Fruit fly (Drosophila melanogaster) whole organism, embryonic: Measurements from ENCODE around the gene tex.

ENCODE experiments used
- BtbVII ChIP-seq: fragments of 200-800 bp; sonication (Bioruptor generic); optimal IDR thresholded peaks from 3 replicates; lab custom pipeline; 2017; ENCODE audit warnings: missing biosample characterization, mild to moderate bottlenecking, missing genetic modification characterization
- CG10147 ChIP-seq: fragments of 200-800 bp; sonication (Bioruptor generic); optimal IDR thresholded peaks from 2 replicates; lab custom pipeline; 2019; ENCODE audit warnings: missing biosample characterization, mild to moderate bottlenecking, missing genetic modification characterization, moderate library complexity
- CG1024 ChIP-seq: fragments of 200-800 bp; sonication (Bioruptor generic); IDR thresholded peaks from 2 replicates; pipeline ENCODE4 v1.3.6; 2022; ENCODE audit warnings: missing biosample characterization, missing genetic modification characterization
- CG11456 ChIP-seq: fragments of 200-800 bp; sonication (Bioruptor generic); IDR thresholded peaks from 3 replicates; pipeline ENCODE4 v1.3.6; 2022; ENCODE audit warnings: missing biosample characterization, missing genetic modification characterization
- CG11560 ChIP-seq: fragments of 200-800 bp; sonication (Bioruptor generic); IDR thresholded peaks from 3 replicates; pipeline ENCODE4 v1.3.6; 2022; ENCODE audit warnings: missing biosample characterization, missing genetic modification characterization
- CG13287 ChIP-seq: fragments of 200-800 bp; sonication (Bioruptor generic); IDR thresholded peaks from 2 replicates; pipeline ENCODE4 v1.3.6; 2022; ENCODE audit warnings: missing biosample characterization, missing genetic modification characterization; ENCODE audit not compliant: partially characterized antibody
- CG13424 ChIP-seq: fragments of 200-800 bp; sonication (Bioruptor generic); optimal IDR thresholded peaks from 2 replicates; lab custom pipeline; 2019; ENCODE audit warnings: missing biosample characterization, mild to moderate bottlenecking, missing genetic modification characterization, moderate library complexity
- CG14441 ChIP-seq: fragments of 200-800 bp; sonication (Bioruptor generic); IDR thresholded peaks from 2 replicates; pipeline ENCODE4 v1.3.6; 2022; ENCODE audit warnings: missing biosample characterization, missing genetic modification characterization
- CG16779 ChIP-seq: fragments of 200-800 bp; sonication (Bioruptor generic); IDR thresholded peaks from 2 replicates; pipeline ENCODE4 v1.3.6; 2022; ENCODE audit warnings: missing biosample characterization, missing genetic modification characterization
- CG17359 ChIP-seq: fragments of 200-800 bp; sonication (Bioruptor generic); optimal IDR thresholded peaks from 3 replicates; lab custom pipeline; 2018; ENCODE audit warnings: missing biosample characterization, mild to moderate bottlenecking, missing genetic modification characterization, moderate library complexity
- CG2678 ChIP-seq: fragments of 200-800 bp; sonication (Bioruptor generic); optimal IDR thresholded peaks from 3 replicates; lab custom pipeline; 2019; ENCODE audit warnings: missing biosample characterization, mild to moderate bottlenecking, missing genetic modification characterization, moderate library complexity
- CG31441 ChIP-seq: fragments of 200-800 bp; sonication (Bioruptor generic); IDR thresholded peaks from 2 replicates; pipeline ENCODE4 v1.3.6; 2022; ENCODE audit warnings: missing biosample characterization, missing genetic modification characterization
- CG34376 ChIP-seq: fragments of 200-800 bp; sonication (Bioruptor generic); optimal IDR thresholded peaks from 2 replicates; lab custom pipeline; 2018; ENCODE audit warnings: missing biosample characterization, mild to moderate bottlenecking, missing genetic modification characterization
- CG3838 ChIP-seq: fragments of 200-800 bp; sonication (Bioruptor generic); optimal IDR thresholded peaks from 3 replicates; lab custom pipeline; 2016; ENCODE audit warnings: missing biosample characterization, missing genetic modification characterization
- CG4328 ChIP-seq: fragments of 200-800 bp; sonication (Bioruptor generic); optimal IDR thresholded peaks from 3 replicates; lab custom pipeline; 2017; ENCODE audit warnings: missing biosample characterization, missing genetic modification reagents, missing genetic modification characterization
- CG4404 ChIP-seq: fragments of 200-800 bp; sonication (Bioruptor generic); IDR thresholded peaks from 2 replicates; pipeline ENCODE4 v1.3.6; 2022; ENCODE audit warnings: missing biosample characterization, missing genetic modification characterization
- CG7556 ChIP-seq: fragments of 200-800 bp; sonication (Bioruptor generic); optimal IDR thresholded peaks from 2 replicates; lab custom pipeline; 2017; ENCODE audit warnings: missing biosample characterization, mild to moderate bottlenecking, missing genetic modification characterization
- CG8290 ChIP-seq, 3 experiments: fragments of 200-800 bp; sonication (Bioruptor generic); optimal IDR thresholded peaks; 2 replicates each; lab custom pipeline; 2016 to 2019; ENCODE audit warnings: missing biosample characterization in 3 of 3, missing genetic modification characterization in 3 of 3, mild to moderate bottlenecking in 2 of 3, moderate library complexity in 1 of 3
- Dfd ChIP-seq, 2 experiments: fragments of >200 bp; optimal IDR thresholded peaks; 2 replicates each; lab custom pipeline; 2017; ENCODE audit warnings: missing biosample characterization in 2 of 2, missing genetic modification characterization in 2 of 2
- Fer1 ChIP-seq: fragments of 200-800 bp; sonication (Bioruptor generic); optimal IDR thresholded peaks from 2 replicates; lab custom pipeline; 2017; ENCODE audit warnings: missing biosample characterization, mild to moderate bottlenecking, missing genetic modification characterization
- H2.0 ChIP-seq: fragments of 200-800 bp; sonication (Bioruptor generic); IDR thresholded peaks from 2 replicates; pipeline ENCODE4 v1.3.6; 2022; ENCODE audit warnings: missing biosample characterization, missing genetic modification characterization
- HHEX ChIP-seq: fragments of 200-800 bp; sonication (Bioruptor generic); optimal IDR thresholded peaks from 3 replicates; lab custom pipeline; 2017; ENCODE audit warnings: missing biosample characterization, mild to moderate bottlenecking, missing genetic modification characterization, missing genetic modification reagents
- Hand ChIP-seq: fragments of 200-800 bp; sonication (Bioruptor generic); optimal IDR thresholded peaks from 2 replicates; lab custom pipeline; 2017; ENCODE audit warnings: mild to moderate bottlenecking, missing biosample characterization, missing genetic modification reagents, missing genetic modification characterization
- Hr39 ChIP-seq: fragments of >200 bp; optimal IDR thresholded peaks from 2 replicates; lab custom pipeline; 2017
- Hsf ChIP-seq: fragments of 200-800 bp; sonication (Bioruptor generic); optimal IDR thresholded peaks from 3 replicates; lab custom pipeline; 2016; ENCODE audit warnings: missing biosample characterization, missing genetic modification characterization
- Jarid2 ChIP-seq: fragments of 200-800 bp; sonication (Bioruptor generic); optimal IDR thresholded peaks from 3 replicates; lab custom pipeline; 2017; ENCODE audit warnings: mild to moderate bottlenecking, missing biosample characterization, missing genetic modification reagents, missing genetic modification characterization
- NC2β ChIP-seq: fragments of 200-800 bp; sonication (Bioruptor generic); optimal IDR thresholded peaks from 2 replicates; lab custom pipeline; 2016; ENCODE audit warnings: missing biosample characterization, missing genetic modification characterization
- NK7.1 ChIP-seq: fragments of 200-800 bp; sonication (Bioruptor generic); optimal IDR thresholded peaks from 3 replicates; lab custom pipeline; 2016; ENCODE audit warnings: missing biosample characterization, missing genetic modification characterization
- Sry-β ChIP-seq: fragments of 200-800 bp; sonication (Bioruptor generic); optimal IDR thresholded peaks from 2 replicates; lab custom pipeline; 2018; ENCODE audit warnings: missing biosample characterization, mild to moderate bottlenecking, missing genetic modification characterization, moderate library complexity
- Taf1 ChIP-seq: fragments of 200-800 bp; sonication (Bioruptor generic); IDR thresholded peaks from 2 replicates; pipeline ENCODE4 v1.3.6; 2022; ENCODE audit warnings: missing biosample characterization, missing genetic modification characterization
- Xbp1 ChIP-seq: fragments of 200-800 bp; sonication (Bioruptor generic); optimal IDR thresholded peaks from 3 replicates; lab custom pipeline; 2016; ENCODE audit warnings: missing biosample characterization, mild to moderate bottlenecking, missing genetic modification characterization
- ac ChIP-seq: fragments of 200-800 bp; sonication (Bioruptor generic); optimal IDR thresholded peaks from 3 replicates; lab custom pipeline; 2017; ENCODE audit warnings: missing biosample characterization, mild to moderate bottlenecking, missing genetic modification characterization
- bigmax ChIP-seq: fragments of 200-800 bp; sonication (Bioruptor generic); optimal IDR thresholded peaks from 2 replicates; lab custom pipeline; 2018; ENCODE audit warnings: missing biosample characterization, mild to moderate bottlenecking, missing genetic modification characterization
- br ChIP-seq: fragments of >200 bp; optimal IDR thresholded peaks from 2 replicates; lab custom pipeline; 2017
- dmrt99B ChIP-seq: fragments of 200-800 bp; sonication (Bioruptor generic); optimal IDR thresholded peaks from 2 replicates; lab custom pipeline; 2018; ENCODE audit warnings: missing biosample characterization, mild to moderate bottlenecking, missing genetic modification characterization, moderate library complexity
- ewg ChIP-seq: fragments of 200-800 bp; sonication (Bioruptor generic); optimal IDR thresholded peaks from 3 replicates; lab custom pipeline; 2017; ENCODE audit warnings: mild to moderate bottlenecking, missing biosample characterization, missing genetic modification reagents, missing genetic modification characterization
- exex ChIP-seq: fragments of 200-800 bp; sonication (Bioruptor generic); optimal IDR thresholded peaks from 4 replicates; lab custom pipeline; 2018; ENCODE audit warnings: missing biosample characterization, mild to moderate bottlenecking, missing genetic modification characterization, moderate library complexity
- eyg ChIP-seq: fragments of 200-800 bp; sonication (Bioruptor generic); optimal IDR thresholded peaks from 3 replicates; lab custom pipeline; 2016; ENCODE audit warnings: missing biosample characterization, missing genetic modification characterization
- grau ChIP-seq: fragments of 200-800 bp; optimal IDR thresholded peaks from 3 replicates; lab custom pipeline; 2019; ENCODE audit warnings: missing biosample characterization, mild to moderate bottlenecking, missing genetic modification characterization, moderate library complexity
- grn ChIP-seq: fragments of 200-800 bp; sonication (Bioruptor generic); optimal IDR thresholded peaks from 3 replicates; lab custom pipeline; 2017; ENCODE audit warnings: missing biosample characterization, missing genetic modification characterization
- jigr1 ChIP-seq: fragments of 200-800 bp; sonication (Bioruptor generic); IDR thresholded peaks from 3 replicates; pipeline ENCODE4 v1.3.6; 2022; ENCODE audit warnings: missing biosample characterization, missing genetic modification characterization
- nerfin-1 ChIP-seq: fragments of 200-800 bp; sonication (Bioruptor generic); optimal IDR thresholded peaks from 3 replicates; lab custom pipeline; 2019; ENCODE audit warnings: missing biosample characterization, mild to moderate bottlenecking, missing genetic modification characterization, moderate library complexity
- nerfin-2 ChIP-seq: fragments of 200-800 bp; sonication (Bioruptor generic); IDR thresholded peaks from 2 replicates; pipeline ENCODE4 v1.3.6; 2022; ENCODE audit warnings: missing biosample characterization, missing genetic modification characterization; ENCODE audit not compliant: partially characterized antibody
- org-1 ChIP-seq: fragments of 200-800 bp; sonication (Bioruptor generic); optimal IDR thresholded peaks from 2 replicates; lab custom pipeline; 2017; ENCODE audit warnings: missing biosample characterization, missing genetic modification characterization
- pho ChIP-seq: fragments of 200-800 bp; sonication (Bioruptor generic); optimal IDR thresholded peaks from 2 replicates; lab custom pipeline; 2016; ENCODE audit warnings: missing biosample characterization, missing genetic modification characterization
- salm ChIP-seq: fragments of 200-800 bp; sonication (Bioruptor generic); optimal IDR thresholded peaks from 2 replicates; lab custom pipeline; 2018; ENCODE audit warnings: missing biosample characterization, mild to moderate bottlenecking, missing genetic modification characterization
- sd ChIP-seq: fragments of 200-800 bp; sonication (Bioruptor generic); optimal IDR thresholded peaks from 3 replicates; lab custom pipeline; 2018; ENCODE audit warnings: missing biosample characterization, mild to moderate bottlenecking, missing genetic modification characterization, moderate library complexity
- sob ChIP-seq: fragments of 200-800 bp; sonication (Bioruptor generic); IDR thresholded peaks from 2 replicates; pipeline ENCODE4 v1.3.6; 2022; ENCODE audit warnings: missing biosample characterization, missing genetic modification characterization
- zen ChIP-seq: fragments of 200-800 bp; sonication (Bioruptor generic); optimal IDR thresholded peaks from 3 replicates; lab custom pipeline; 2018; ENCODE audit warnings: missing biosample characterization, mild to moderate bottlenecking, missing genetic modification characterization, moderate library complexity

The tex gene

dm6 chr3R:8264302-8265080, 44.0 kb downstream of the tex start, which contains the start of the genes RPA1 and Mcm2 (continued):
- TF ChIP-seq CG11560 (peak; percentile 53; the same call in 1 of the 3 replicates), eyg (GFP tag; lab: Kevin White, UChicago) (no peak), Xbp1 (GFP tag; lab: Kevin White, UChicago) (peak; percentile 88), CG13424 (peak; percentile 85), Jarid2 (GFP tag; lab: Kevin White, UChicago) (peak; percentile 20), CG4404 (GFP tag; lab: Robert Waterston, UW) (peak; percentile 65), Hsf (peak; percentile 74), CG11456 (GFP tag; lab: Robert Waterston, UW) (peak; percentile 91), nerfin-2 (GFP tag; lab: Robert Waterston, UW) (no peak), grn (GFP tag; lab: Kevin White, UChicago) (no peak), CG4328 (GFP tag; lab: Kevin White, UChicago) (peak; percentile 83), sob (peak; percentile 72), CG8290 (GFP tag; optimal IDR thresholded peaks at IDR 0.05; lab: Kevin White, UChicago) (peak; percentile 24), CG8290 (tag; optimal IDR thresholded peaks at IDR 0.05; lab: Kevin White, UChicago) (peak in 1 of 2 experiments; percentile 30), ewg (GFP tag; lab: Kevin White, UChicago) (peak; percentile 42), jigr1 (GFP tag; lab: Robert Waterston, UW) (0 out of 3 replicates have a peak, but pooled peaks have one; percentile 51), BtbVII (GFP tag; lab: Kevin White, UChicago) (peak; percentile 55), NK7.1 (GFP tag; lab: Kevin White, UChicago) (no peak), Fer1 (no peak), CG2678 (tag; lab: Kevin White, UChicago) (no peak), CG7556 (GFP tag; lab: Kevin White, UChicago) (peak; percentile 75), CG14441 (GFP tag; lab: Robert Waterston, UW) (peak; percentile 78), CG10147 (peak; percentile 68), zen (tag; lab: Kevin White, UChicago) (peak; percentile 38), salm (tag; lab: Kevin White, UChicago) (peak; percentile 38), Sry-β (GFP tag; lab: Kevin White, UChicago) (peak; percentile 30), bigmax (GFP tag; lab: Kevin White, UChicago) (no peak), sd (tag; lab: Kevin White, UChicago) (no peak), org-1 (peak; percentile 16), dmrt99B (tag; lab: Kevin White, UChicago) (no peak), Hand (GFP tag; lab: Kevin White, UChicago) (no peak), ac (GFP tag; lab: Kevin White, UChicago) (no peak), nerfin-1 (tag; lab: Kevin White, UChicago) (peak; percentile 64), CG31441 (peak; percentile 88), exex (tag; lab: Kevin White, UChicago) (no peak), NC2β (GFP tag; lab: Kevin White, UChicago) (no peak), Dfd (GFP tag; optimal IDR thresholded peaks at IDR 0.05; lab: Kevin White, UChicago) (no peak), pho (GFP tag; lab: Kevin White, UChicago) (peak; percentile 68), Hr39 (lab: Kevin White, UChicago) (no peak), CG1024 (GFP tag; lab: Robert Waterston, UW) (peak; percentile 35), CG13287 (peak; percentile 21; the same call in 1 of the 2 replicates), HHEX (GFP tag; lab: Kevin White, UChicago) (peak; percentile 55), br (no peak), CG16779 (0 out of 2 replicates have a peak, but pooled peaks have one; percentile 24), CG3838 (GFP tag; lab: Kevin White, UChicago) (no peak), Taf1 (GFP tag; lab: Robert Waterston, UW) (peak; percentile 58; the same call in 1 of the 2 replicates), CG17359 (peak; percentile 63), CG34376 (no peak), H2.0 (GFP tag; lab: Robert Waterston, UW) (peak; percentile 59), grau (tag; lab: Kevin White, UChicago) (peak; percentile 98)
